Fruit fly (Drosophila melanogaster) whole organism, embryonic: Measurements from ENCODE around the gene CG13670.
A peak's percentile ranks its signal among the peaks of the same experiment; 100 is the strongest.

Experiments used
- Bteb2 ChIP-seq: fragments of 200-800 bp; sonication (Bioruptor generic); optimal IDR thresholded peaks from 2 replicates; lab custom pipeline; 2016; ENCODE audit warnings: missing biosample characterization, missing genetic modification characterization
- CG10209 ChIP-seq: fragments of 200-800 bp; sonication (Bioruptor generic); optimal IDR thresholded peaks from 3 replicates; lab custom pipeline; 2017; ENCODE audit warnings: missing biosample characterization, mild to moderate bottlenecking, missing genetic modification characterization, missing genetic modification reagents
- CG10654 ChIP-seq: fragments of 200-800 bp; sonication (Bioruptor generic); optimal IDR thresholded peaks from 2 replicates; lab custom pipeline; 2016; ENCODE audit warnings: missing biosample characterization, missing genetic modification characterization
- CG11093 ChIP-seq: fragments of 200-800 bp; sonication (Bioruptor generic); IDR thresholded peaks from 3 replicates; pipeline ENCODE4 v1.3.6; 2022; ENCODE audit warnings: missing biosample characterization, missing genetic modification characterization
- CG12155 ChIP-seq: fragments of 200-800 bp; sonication (Bioruptor generic); optimal IDR thresholded peaks from 3 replicates; lab custom pipeline; 2016; ENCODE audit warnings: missing biosample characterization, missing genetic modification characterization
- CG12659 ChIP-seq: fragments of 200-800 bp; sonication (Bioruptor generic); optimal IDR thresholded peaks from 3 replicates; lab custom pipeline; 2017; ENCODE audit warnings: mild to moderate bottlenecking, missing biosample characterization, missing genetic modification reagents, missing genetic modification characterization
- CG13424 ChIP-seq: fragments of 200-800 bp; sonication (Bioruptor generic); optimal IDR thresholded peaks from 2 replicates; lab custom pipeline; 2019; ENCODE audit warnings: missing biosample characterization, mild to moderate bottlenecking, missing genetic modification characterization, moderate library complexity
- CG14050 ChIP-seq: fragments of 200-800 bp; sonication (Bioruptor generic); IDR thresholded peaks from 3 replicates; pipeline ENCODE4 v1.3.6; 2022; ENCODE audit warnings: missing biosample characterization, missing genetic modification characterization
- CG14710 ChIP-seq: fragments of 200-800 bp; sonication (Bioruptor generic); optimal IDR thresholded peaks from 3 replicates; lab custom pipeline; 2019; ENCODE audit warnings: missing biosample characterization, mild to moderate bottlenecking, missing genetic modification characterization, moderate library complexity
- CG14965 ChIP-seq: fragments of 200-800 bp; sonication (Bioruptor generic); optimal IDR thresholded peaks from 2 replicates; lab custom pipeline; 2016; ENCODE audit warnings: missing biosample characterization, missing genetic modification characterization, borderline replicate concordance
- CG18476 ChIP-seq: fragments of 200-800 bp; sonication (Bioruptor generic); optimal IDR thresholded peaks from 2 replicates; lab custom pipeline; 2016; ENCODE audit warnings: missing biosample characterization, mild to moderate bottlenecking, missing genetic modification characterization
- CG2116 ChIP-seq: fragments of 200-800 bp; sonication (Bioruptor generic); optimal IDR thresholded peaks from 3 replicates; lab custom pipeline; 2018; ENCODE audit warnings: missing biosample characterization, mild to moderate bottlenecking, missing genetic modification characterization
- CG2678 ChIP-seq: fragments of 200-800 bp; sonication (Bioruptor generic); optimal IDR thresholded peaks from 3 replicates; lab custom pipeline; 2019; ENCODE audit warnings: missing biosample characterization, mild to moderate bottlenecking, missing genetic modification characterization, moderate library complexity
- CG3065 ChIP-seq: fragments of 200-800 bp; sonication (Bioruptor generic); optimal IDR thresholded peaks from 2 replicates; lab custom pipeline; 2016; ENCODE audit warnings: missing biosample characterization, missing genetic modification characterization
- CG31224 ChIP-seq: fragments of 200-800 bp; sonication (Bioruptor generic); IDR thresholded peaks from 2 replicates; pipeline ENCODE4 v1.3.6; 2022; ENCODE audit warnings: missing biosample characterization, missing genetic modification characterization
- CG31441 ChIP-seq: fragments of 200-800 bp; sonication (Bioruptor generic); IDR thresholded peaks from 2 replicates; pipeline ENCODE4 v1.3.6; 2022; ENCODE audit warnings: missing biosample characterization, missing genetic modification characterization
- CG33557 ChIP-seq: fragments of 200-800 bp; sonication (Bioruptor generic); optimal IDR thresholded peaks from 2 replicates; lab custom pipeline; 2019; ENCODE audit warnings: missing biosample characterization, mild to moderate bottlenecking, missing genetic modification characterization, moderate library complexity
- CG3407 ChIP-seq: fragments of 200-800 bp; sonication (Bioruptor generic); optimal IDR thresholded peaks from 2 replicates; lab custom pipeline; 2018; ENCODE audit warnings: missing biosample characterization, mild to moderate bottlenecking, missing genetic modification characterization
- CG43689 ChIP-seq: fragments of 200-800 bp; sonication (Bioruptor generic); IDR thresholded peaks from 2 replicates; pipeline ENCODE4 v1.3.6; 2022; ENCODE audit warnings: missing biosample characterization, missing genetic modification characterization
- CG4707 ChIP-seq: fragments of 200-800 bp; sonication (Bioruptor generic); optimal IDR thresholded peaks from 2 replicates; lab custom pipeline; 2018; ENCODE audit warnings: missing biosample characterization, mild to moderate bottlenecking, missing genetic modification characterization, moderate library complexity
- CG6813 ChIP-seq: fragments of 200-800 bp; sonication (Bioruptor generic); optimal IDR thresholded peaks from 2 replicates; lab custom pipeline; 2017; ENCODE audit warnings: missing biosample characterization, missing genetic modification characterization, mild to moderate bottlenecking, moderate library complexity, missing genetic modification reagents
- CG9727 ChIP-seq: fragments of 200-800 bp; sonication (Bioruptor generic); optimal IDR thresholded peaks from 3 replicates; lab custom pipeline; 2017; ENCODE audit warnings: missing biosample characterization, mild to moderate bottlenecking, missing genetic modification characterization
- CG9932 ChIP-seq: fragments of 200-800 bp; sonication (Bioruptor generic); IDR thresholded peaks from 2 replicates; pipeline ENCODE4 v1.3.6; 2022; ENCODE audit warnings: missing biosample characterization, missing genetic modification characterization
- CkIIα-i1 ChIP-seq: fragments of 200-800 bp; sonication (Bioruptor generic); IDR thresholded peaks from 2 replicates; pipeline ENCODE4 v1.3.6; 2022; ENCODE audit warnings: missing biosample characterization, missing genetic modification characterization
- Dip3 ChIP-seq: fragments of 200-800 bp; sonication (Bioruptor generic); optimal IDR thresholded peaks from 3 replicates; lab custom pipeline; 2016; ENCODE audit warnings: missing biosample characterization, missing genetic modification characterization
- Doc3 ChIP-seq: fragments of 200-800 bp; sonication (Bioruptor generic); IDR thresholded peaks from 3 replicates; pipeline ENCODE4 v1.3.6; 2022; ENCODE audit warnings: missing biosample characterization, missing genetic modification characterization; ENCODE audit not compliant: partially characterized antibody
- E2f1 ChIP-seq: fragments of 200-800 bp; sonication (Bioruptor generic); IDR thresholded peaks from 2 replicates; pipeline ENCODE4 v1.3.6; 2022; ENCODE audit warnings: missing biosample characterization, missing genetic modification characterization
- Elba2 ChIP-seq: fragments of 200-800 bp; sonication (Bioruptor generic); optimal IDR thresholded peaks from 3 replicates; lab custom pipeline; 2016; ENCODE audit warnings: missing biosample characterization, missing genetic modification characterization
- Fer1 ChIP-seq: fragments of 200-800 bp; sonication (Bioruptor generic); optimal IDR thresholded peaks from 2 replicates; lab custom pipeline; 2017; ENCODE audit warnings: missing biosample characterization, mild to moderate bottlenecking, missing genetic modification characterization
- HHEX ChIP-seq: fragments of 200-800 bp; sonication (Bioruptor generic); optimal IDR thresholded peaks from 3 replicates; lab custom pipeline; 2017; ENCODE audit warnings: missing biosample characterization, mild to moderate bottlenecking, missing genetic modification characterization, missing genetic modification reagents
- HLHmδ ChIP-seq: fragments of 200-800 bp; sonication (Bioruptor generic); optimal IDR thresholded peaks from 2 replicates; lab custom pipeline; 2018; ENCODE audit warnings: missing biosample characterization, mild to moderate bottlenecking, missing genetic modification characterization, moderate library complexity
- Hr39 ChIP-seq: fragments of >200 bp; optimal IDR thresholded peaks from 2 replicates; lab custom pipeline; 2017
- Hr78 ChIP-seq, 2 experiments: fragments of 200-800 bp in 1 of 2; fragments of >200 bp in 1 of 2; sonication (Bioruptor generic) in 1 of 2; optimal IDR thresholded peaks; 2 replicates each; lab custom pipeline; 2017 to 2019; ENCODE audit warnings: missing biosample characterization in 2 of 2, missing genetic modification characterization in 2 of 2, mild to moderate bottlenecking in 1 of 2, moderate library complexity in 1 of 2
- Kr ChIP-seq: fragments of 200-800 bp; sonication (Bioruptor generic); optimal IDR thresholded peaks from 2 replicates; lab custom pipeline; 2017; ENCODE audit warnings: missing biosample characterization, mild to moderate bottlenecking, missing genetic modification characterization
- Max ChIP-seq: fragments of 200-800 bp; sonication (Bioruptor generic); optimal IDR thresholded peaks from 2 replicates; lab custom pipeline; 2016; ENCODE audit warnings: missing biosample characterization, mild to moderate bottlenecking, missing genetic modification characterization
- Xbp1 ChIP-seq: fragments of 200-800 bp; sonication (Bioruptor generic); optimal IDR thresholded peaks from 3 replicates; lab custom pipeline; 2016; ENCODE audit warnings: missing biosample characterization, mild to moderate bottlenecking, missing genetic modification characterization
- ac ChIP-seq: fragments of 200-800 bp; sonication (Bioruptor generic); optimal IDR thresholded peaks from 3 replicates; lab custom pipeline; 2017; ENCODE audit warnings: missing biosample characterization, mild to moderate bottlenecking, missing genetic modification characterization
- bab2 ChIP-seq: fragments of 200-800 bp; sonication (Bioruptor generic); optimal IDR thresholded peaks from 2 replicates; lab custom pipeline; 2016; ENCODE audit warnings: missing biosample characterization, missing genetic modification characterization
- bigmax ChIP-seq: fragments of 200-800 bp; sonication (Bioruptor generic); optimal IDR thresholded peaks from 2 replicates; lab custom pipeline; 2018; ENCODE audit warnings: missing biosample characterization, mild to moderate bottlenecking, missing genetic modification characterization
- cas ChIP-seq: fragments of 200-800 bp; sonication (Bioruptor generic); IDR thresholded peaks from 2 replicates; pipeline ENCODE4 v1.3.6; 2022; ENCODE audit warnings: missing biosample characterization, missing genetic modification characterization
- crc ChIP-seq: fragments of 200-800 bp; sonication (Bioruptor generic); optimal IDR thresholded peaks from 2 replicates; lab custom pipeline; 2016; ENCODE audit warnings: missing biosample characterization, missing genetic modification characterization
- gro ChIP-seq: fragments of 200-800 bp; sonication (Bioruptor generic); optimal IDR thresholded peaks from 2 replicates; lab custom pipeline; 2016; ENCODE audit warnings: missing biosample characterization, missing genetic modification characterization
- hb ChIP-seq: fragments of 200-800 bp; sonication (Bioruptor generic); IDR thresholded peaks from 3 replicates; pipeline ENCODE4 v1.3.6; 2022; ENCODE audit warnings: missing biosample characterization, missing genetic modification characterization; ENCODE audit not compliant: partially characterized antibody
- inv ChIP-seq: fragments of 200-800 bp; sonication (Bioruptor generic); IDR thresholded peaks from 2 replicates; pipeline ENCODE4 v1.3.6; 2022; ENCODE audit warnings: missing biosample characterization, missing genetic modification characterization; ENCODE audit not compliant: partially characterized antibody
- knrl ChIP-seq: fragments of 200-800 bp; sonication (Bioruptor generic); IDR thresholded peaks from 3 replicates; pipeline ENCODE4 v1.3.6; 2022; ENCODE audit warnings: missing biosample characterization, missing genetic modification characterization; ENCODE audit not compliant: partially characterized antibody
- nmo ChIP-seq: fragments of 200-800 bp; sonication (Bioruptor generic); optimal IDR thresholded peaks from 2 replicates; lab custom pipeline; 2018; ENCODE audit warnings: missing biosample characterization, mild to moderate bottlenecking, missing genetic modification characterization, moderate library complexity
- odd ChIP-seq: fragments of 200-800 bp; sonication (Bioruptor generic); optimal IDR thresholded peaks from 2 replicates; lab custom pipeline; 2017; ENCODE audit warnings: missing biosample characterization, mild to moderate bottlenecking, missing genetic modification characterization
- pnt ChIP-seq: fragments of 200-800 bp; sonication (Bioruptor generic); optimal IDR thresholded peaks from 3 replicates; lab custom pipeline; 2016; ENCODE audit warnings: missing biosample characterization, missing genetic modification characterization
- sens ChIP-seq: fragments of 200-800 bp; sonication (Bioruptor generic); peaks from one replicate; lab custom pipeline; 2016; ENCODE audit warnings: missing biosample characterization, missing genetic modification characterization
- sqz ChIP-seq: fragments of 200-800 bp; sonication (Bioruptor generic); optimal IDR thresholded peaks from 3 replicates; lab custom pipeline; 2018; ENCODE audit warnings: missing biosample characterization, mild to moderate bottlenecking, missing genetic modification characterization
- tna ChIP-seq: fragments of 200-800 bp; sonication (Bioruptor generic); IDR thresholded peaks from 2 replicates; pipeline ENCODE4 v1.3.6; 2022; ENCODE audit warnings: missing biosample characterization, missing genetic modification characterization; ENCODE audit not compliant: partially characterized antibody

CG13670 gene

dm6 chr3L:8308891-8309352 is 11.6 kb upstream of the CG13670 start, which contains the start of gene BI-1 (continued):
- TF ChIP-seq Doc3 (GFP tag; lab: Robert Waterston, UW) = no peak
- TF ChIP-seq tna (GFP tag; lab: Robert Waterston, UW) = no peak
- peak; percentile 58 for TF ChIP-seq CG12155 (GFP tag; lab: Kevin White, UChicago)
- TF ChIP-seq bigmax (GFP tag; lab: Kevin White, UChicago) = no peak
- TF ChIP-seq CG2678 (tag; lab: Kevin White, UChicago) = no peak
- TF ChIP-seq CG2116 (GFP tag; lab: Kevin White, UChicago) = peak; percentile 22
- TF ChIP-seq CG31224 (GFP tag; lab: Robert Waterston, UW) = no peak
- TF ChIP-seq odd (GFP tag; lab: Kevin White, UChicago) = no peak
- peak; percentile 82 for TF ChIP-seq CG14710 (tag; lab: Kevin White, UChicago)
- peak; percentile 27 for TF ChIP-seq bab2 (GFP tag; lab: Kevin White, UChicago)
- TF ChIP-seq CG18476 (GFP tag; lab: Kevin White, UChicago) = peak; percentile 57
- TF ChIP-seq CG11093 = no peak
- TF ChIP-seq CG10654 (GFP tag; lab: Kevin White, UChicago) = peak; percentile 65
- peak; percentile 82 for TF ChIP-seq CG9932 (GFP tag; lab: Robert Waterston, UW)
- TF ChIP-seq knrl (GFP tag; lab: Robert Waterston, UW) = 0 out of 3 replicates have a peak, but pooled peaks have one; percentile 23
- TF ChIP-seq inv (GFP tag; lab: Robert Waterston, UW) = no peak
- peak; percentile 78 for TF ChIP-seq Fer1 (GFP tag; lab: Kevin White, UChicago)
- no peak for TF ChIP-seq Kr (GFP tag; lab: Kevin White, UChicago)
- no peak for TF ChIP-seq ac (GFP tag; lab: Kevin White, UChicago)
- no peak for TF ChIP-seq CG4707 (GFP tag; lab: Kevin White, UChicago)
- peak; percentile 75 for TF ChIP-seq nmo (GFP tag; lab: Kevin White, UChicago)
- TF ChIP-seq CG3065 (GFP tag; lab: Kevin White, UChicago) = no peak
- TF ChIP-seq CG43689 (GFP tag; lab: Robert Waterston, UW) = no peak
- TF ChIP-seq CG14050 = no peak
- TF ChIP-seq Bteb2 (GFP tag; lab: Kevin White, UChicago) = no peak
- TF ChIP-seq cas (GFP tag; lab: Robert Waterston, UW) = no peak
- no peak for TF ChIP-seq Elba2
- no peak for TF ChIP-seq CG31441
- TF ChIP-seq E2f1 (GFP tag; lab: Robert Waterston, UW) = no peak
- TF ChIP-seq Hr78 (GFP tag; optimal IDR thresholded peaks at IDR 0.05; lab: Kevin White, UChicago) = no peak
- TF ChIP-seq Max = peak; percentile 83
- peak; percentile 51 for TF ChIP-seq HHEX (GFP tag; lab: Kevin White, UChicago)
- TF ChIP-seq Hr39 (lab: Kevin White, UChicago) = no peak
- peak; percentile 54 for TF ChIP-seq CG10209 (GFP tag; lab: Kevin White, UChicago)
- TF ChIP-seq HLHmδ (GFP tag; lab: Kevin White, UChicago) = no peak
- TF ChIP-seq CG3407 (GFP tag; lab: Kevin White, UChicago) = peak; percentile 9
- TF ChIP-seq Xbp1 (GFP tag; lab: Kevin White, UChicago) = peak; percentile 89
- peak; percentile 70 for TF ChIP-seq CG13424 (tag; lab: Kevin White, UChicago)
- peak; percentile 80 for TF ChIP-seq CG12659 (GFP tag; lab: Kevin White, UChicago)
- no peak for TF ChIP-seq sqz (GFP tag; lab: Kevin White, UChicago)
- no peak for TF ChIP-seq hb (GFP tag; lab: Robert Waterston, UW)
- TF ChIP-seq pnt (GFP tag; lab: Kevin White, UChicago) = no peak
- TF ChIP-seq sens (GFP tag; lab: Kevin White, UChicago) = peak; percentile 89
- peak; percentile 32 for TF ChIP-seq Dip3 (GFP tag; lab: Kevin White, UChicago)
- peak; percentile 58 for TF ChIP-seq CG33557 (GFP tag; lab: Kevin White, UChicago)
- peak; percentile 63 for TF ChIP-seq CG9727 (GFP tag; lab: Kevin White, UChicago)
- TF ChIP-seq gro (GFP tag; lab: Kevin White, UChicago) = peak; percentile 54
- TF ChIP-seq CG6813 (GFP tag; lab: Kevin White, UChicago) = no peak
- TF ChIP-seq CG14965 (GFP tag; lab: Kevin White, UChicago) = no peak
- no peak for TF ChIP-seq crc (GFP tag; lab: Kevin White, UChicago)
- no peak for TF ChIP-seq CkIIα-i1 (GFP tag; lab: Robert Waterston, UW)
